Worm (Caenorhabditis elegans) whole organism, L4 larva: ENCODE results near the gene F08F8.11.

Experiments
- T26A8.4 ChIP-seq: fragments of 200-800 bp; sonication (Bioruptor generic); IDR thresholded peaks from 2 replicates; pipeline ENCODE4 v1.3.6; 2022; ENCODE audit warnings: missing genetic modification characterization, missing compliant biosample characterization
- ama-1 ChIP-seq: fragments of 150-350 bp; optimal IDR thresholded peaks from 2 replicates; lab custom pipeline; 2014; ENCODE audit warnings: inconsistent platforms, mixed read lengths
- duxl-1 ChIP-seq: sonication (generic microtip); optimal IDR thresholded peaks from 2 replicates; lab custom pipeline; 2016; ENCODE audit warnings: mild to moderate bottlenecking, missing genetic modification characterization, moderate library complexity, missing compliant biosample characterization; ENCODE audit not compliant: poor library complexity
- egl-27 ChIP-seq: sonication (generic microtip); optimal IDR thresholded peaks from 3 replicates; lab custom pipeline; 2017; ENCODE audit warnings: missing biosample characterization, missing genetic modification reagents, missing genetic modification characterization
- egl-43 ChIP-seq: fragments of 200-800 bp; sonication (Bioruptor generic); IDR thresholded peaks from 2 replicates; pipeline ENCODE4 v1.3.6; 2022; ENCODE audit warnings: missing genetic modification reagents, missing genetic modification characterization, missing compliant biosample characterization
- mdl-1 ChIP-seq, 2 experiments: fragments of 150-350 bp in 1 of 2; sonication (generic microtip) in 1 of 2; optimal IDR thresholded peaks; 2 replicates each; lab custom pipeline; 2014 to 2017; ENCODE audit warnings: missing biosample characterization in 2 of 2, missing genetic modification characterization in 2 of 2
- mep-1 ChIP-seq: fragments of 150-350 bp; sonication (generic microtip); optimal IDR thresholded peaks from 3 replicates; lab custom pipeline; 2014; ENCODE audit warnings: missing biosample characterization, missing genetic modification characterization
- nhr-76 ChIP-seq: fragments of 150-350 bp; optimal IDR thresholded peaks from 2 replicates; lab custom pipeline; 2014; ENCODE audit warnings: missing biosample characterization, missing genetic modification characterization
- pha-4 ChIP-seq, 2 experiments: fragments of 150-350 bp in 1 of 2; fragments of 200-800 bp in 1 of 2; sonication (Bioruptor generic) in 1 of 2; IDR thresholded peaks in 1 of 2; optimal IDR thresholded peaks in 1 of 2; 2 replicates each; pipeline versions ENCODE4 v1.3.6 to Lab custom; 2014 to 2022; ENCODE audit warnings: missing genetic modification characterization in 2 of 2, missing genetic modification reagents in 2 of 2, missing biosample characterization in 1 of 2, missing compliant biosample characterization in 1 of 2
- pqm-1 ChIP-seq: sonication (generic microtip); optimal IDR thresholded peaks from 2 replicates; lab custom pipeline; 2017; ENCODE audit warnings: missing biosample characterization, missing genetic modification characterization

DNA sequence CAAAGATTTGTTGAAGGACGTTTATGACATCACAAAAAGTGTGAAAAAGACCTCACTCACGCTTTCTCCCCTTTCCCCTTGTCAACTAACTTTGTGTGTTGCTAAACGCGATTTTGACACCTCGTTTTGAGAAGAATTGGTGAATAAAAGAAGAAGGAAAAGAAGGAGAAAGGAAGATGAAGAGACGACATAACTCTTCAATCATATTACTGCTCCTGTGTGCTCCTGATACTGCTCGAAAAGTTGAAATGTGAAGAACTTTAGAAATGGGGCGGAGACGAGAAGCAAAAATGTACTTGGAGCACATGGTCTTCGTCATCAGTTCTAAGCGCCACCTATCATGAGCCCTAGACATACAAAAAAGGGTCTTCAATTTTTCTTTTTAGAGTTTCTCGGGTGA is 33.3 kb downstream of the F08F8.11 start:
- TF ChIP-seq pha-4 (GFP tag; IDR thresholded peaks at IDR 0.05; lab: Robert Waterston, UW) = no peak
- TF ChIP-seq pha-4 (tag; optimal IDR thresholded peaks at IDR 0.05; lab: Kevin White, UChicago) = no peak
- TF ChIP-seq ama-1 (lab: Kevin White, UChicago) = no peak
- TF ChIP-seq duxl-1 (tag; lab: Kevin White, UChicago) = no peak
- no peak for TF ChIP-seq T26A8.4 (GFP tag; lab: Robert Waterston, UW)
- TF ChIP-seq pqm-1 (tag; lab: Kevin White, UChicago) = no peak
- TF ChIP-seq egl-27 (tag; lab: Kevin White, UChicago) = no peak
- TF ChIP-seq egl-43 (GFP tag; lab: Robert Waterston, UW) = no peak
- no peak for TF ChIP-seq mdl-1 (tag; optimal IDR thresholded peaks at IDR 0.05; lab: Kevin White, UChicago)
- TF ChIP-seq mep-1 (tag; lab: Kevin White, UChicago) = no peak
- TF ChIP-seq nhr-76 (tag; lab: Kevin White, UChicago) = no peak
